Fruit fly (Drosophila melanogaster) S2 (cell line): Measurements from ENCODE around the gene Uggt.

Source experiments
- CG8478 ChIP-seq: fragments of >200 bp; optimal IDR thresholded peaks from 2 replicates; lab custom pipeline; 2018
- CTCF ChIP-seq, 2 experiments: fragments of >200 bp; optimal IDR thresholded peaks; 2 replicates each; lab custom pipeline; 2018

dm6 chr3L:18891986-18892385 is 19.4 kb downstream of the Uggt start, which contains the start of gene NijB:
- TF ChIP-seq CG8478 (lab: Kevin White, UChicago) (no peak), CTCF (optimal IDR thresholded peaks at IDR 0.05; lab: Kevin White, UChicago) (peak; percentile 27 to 59)
